Fruit fly (Drosophila melanogaster): ENCODE results near the gene Chd1.

dm6 chr2L:2945438-2946220, 41.9 kb downstream of the Chd1 start:
- TF ChIP-seq kay (GFP tag; ENCODE audit: borderline replicate concordance) (no peak), CG1620 (GFP tag; optimal IDR thresholded peaks at IDR 0.05) (no peak)
